Fruit fly (Drosophila melanogaster): ENCODE measurements around the gene B52.

B52 gene

DNA sequence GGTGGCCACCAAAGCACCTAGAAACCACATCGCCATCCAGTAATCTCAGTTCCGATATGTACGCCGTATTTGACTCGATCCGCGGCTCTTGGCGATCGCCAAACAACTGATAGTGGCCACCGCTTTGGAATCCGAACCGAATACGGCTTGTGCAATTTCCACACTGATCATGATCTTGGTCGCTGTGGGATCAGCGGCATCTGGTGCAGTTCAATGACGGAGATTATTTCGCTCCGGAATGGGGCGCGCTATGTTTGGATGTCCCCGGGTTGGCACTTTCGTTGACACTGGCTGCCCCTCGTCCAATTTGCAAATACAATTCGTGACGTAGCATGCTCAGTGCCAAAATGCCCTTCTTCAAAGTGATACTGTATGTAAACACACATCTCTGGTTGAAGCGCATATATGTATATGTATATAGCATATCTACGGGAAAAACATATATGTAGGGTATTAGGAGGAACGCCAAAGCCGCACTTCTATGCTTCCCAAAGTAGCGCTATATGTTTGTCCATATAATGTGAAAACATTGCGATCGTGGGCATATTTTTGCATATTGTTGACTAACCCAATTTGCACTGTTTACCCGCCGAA is 44.3 kb downstream of the B52 start, which contains the start of gene Adgf-D:
Gene Adgf-D (minus strand): TSS at position 111 of the 594 bp plus-strand sequence.
- no peak for TF ChIP-seq noc (tag; optimal IDR thresholded peaks at IDR 0.05)

DNA sequence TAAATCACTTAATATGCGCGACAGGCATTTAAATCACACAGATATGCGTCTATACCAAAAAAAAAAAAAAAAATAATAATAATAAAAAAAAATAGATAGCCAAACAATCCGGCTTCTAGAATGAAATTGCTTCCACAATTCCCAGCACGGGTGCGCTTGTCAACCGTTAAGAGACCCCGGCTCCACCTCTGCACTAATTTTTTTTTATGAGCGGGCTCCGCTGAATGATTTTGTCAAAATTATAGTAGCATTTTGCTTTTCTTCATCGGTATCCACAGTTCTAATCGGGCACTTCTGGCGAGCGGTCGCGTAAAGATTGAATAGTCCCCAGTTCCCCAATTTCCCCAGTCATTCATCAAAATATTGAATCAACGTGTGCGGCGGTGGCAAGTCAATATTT is 45.3 kb downstream of the B52 start, which contains the start of gene Adgf-C:
Gene Adgf-C (plus strand): TSS at position 301 of the 400 bp plus-strand sequence.
- TF ChIP-seq noc (tag; optimal IDR thresholded peaks at IDR 0.05) = no peak

DNA sequence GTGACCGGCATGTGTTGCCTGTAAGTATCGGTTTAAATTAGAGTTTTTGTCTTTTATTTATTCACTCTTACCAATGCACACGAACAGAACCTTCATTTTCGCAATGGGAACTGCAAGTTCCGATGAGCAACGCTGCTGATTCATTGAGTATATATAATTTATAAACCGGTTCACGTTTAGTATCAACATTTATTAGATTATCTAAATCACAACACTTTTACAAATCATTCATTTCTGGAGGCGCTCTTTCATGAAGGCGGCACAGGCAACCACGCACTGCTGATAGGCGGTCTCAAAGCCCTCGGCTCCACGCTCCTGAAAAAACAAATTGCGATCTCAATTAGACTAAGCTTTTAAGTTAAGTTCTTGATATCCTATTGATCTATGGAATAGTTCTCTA is 48.7 kb downstream of the B52 start, which contains the start of gene Argp:
Gene Argp (minus strand): TSS at position 101 of the 400 bp plus-strand sequence.
- no peak for TF ChIP-seq noc (tag; optimal IDR thresholded peaks at IDR 0.05)

DNA sequence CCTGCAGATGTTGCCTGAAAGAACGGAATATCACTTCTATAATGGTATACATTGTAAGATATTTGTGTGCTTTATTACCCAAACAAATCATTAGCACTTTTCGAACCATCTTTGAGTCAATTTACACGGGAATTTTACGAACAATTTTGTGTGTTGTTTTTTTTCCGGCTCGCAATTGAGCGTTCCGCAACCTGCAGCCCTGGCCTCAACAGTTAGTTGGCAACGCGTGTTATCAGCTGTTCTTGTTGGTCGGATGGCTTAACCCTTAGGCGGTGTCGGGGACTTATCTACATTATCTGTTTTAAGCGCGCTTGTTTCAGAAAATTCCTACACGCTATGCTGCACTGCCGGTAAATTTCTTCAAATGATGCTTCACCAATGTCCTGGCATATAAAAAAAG is 49.5 kb downstream of the B52 start:
- TF ChIP-seq noc (tag; optimal IDR thresholded peaks at IDR 0.05) = no peak

DNA sequence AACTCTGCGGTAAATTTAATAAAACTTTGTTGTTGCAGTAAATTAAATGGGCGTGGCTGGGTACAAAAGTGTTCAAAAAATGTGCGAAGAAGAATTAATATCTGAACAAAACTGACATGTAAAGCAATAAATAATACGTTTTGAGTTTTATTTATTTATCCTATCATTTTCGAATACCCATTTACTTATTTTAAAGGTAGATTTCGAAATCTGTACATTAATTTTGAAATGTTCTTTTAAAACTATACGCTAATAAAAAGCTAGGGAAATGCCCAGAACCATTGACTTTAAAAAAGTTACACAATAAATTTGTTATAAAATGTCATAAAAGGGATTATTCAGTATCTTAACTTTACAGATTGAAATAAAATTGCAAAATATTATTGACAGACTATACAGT is 50.6 kb downstream of the B52 start, which contains the start of the genes primo-1 and primo-2:
Gene primo-1 (minus strand): TSS at position 101 of the 400 bp plus-strand sequence.
Gene primo-2 (minus strand): TSS at position 101 of the 400 bp plus-strand sequence.
- no peak for TF ChIP-seq noc (tag; optimal IDR thresholded peaks at IDR 0.05)

DNA sequence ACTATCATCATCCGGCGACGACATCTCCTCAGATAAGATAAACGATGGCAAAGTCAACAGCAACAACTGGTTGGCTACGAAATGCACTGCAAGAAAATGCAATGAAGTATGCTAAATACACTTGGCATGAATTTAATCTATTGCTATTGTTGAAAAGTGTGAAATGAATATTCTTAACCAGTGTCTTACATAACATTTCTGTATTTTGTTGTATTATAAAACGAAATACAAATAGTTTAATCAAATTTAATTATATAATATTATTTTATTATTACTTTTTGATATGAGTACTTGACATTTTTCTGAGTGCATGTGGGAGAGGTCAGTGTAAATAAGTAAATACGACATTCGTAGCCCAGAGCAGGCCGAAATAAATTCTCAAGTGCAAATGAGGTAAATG is 52.4 kb downstream of the B52 start:
- peak; percentile 23 for TF ChIP-seq noc (tag; optimal IDR thresholded peaks at IDR 0.05)

DNA sequence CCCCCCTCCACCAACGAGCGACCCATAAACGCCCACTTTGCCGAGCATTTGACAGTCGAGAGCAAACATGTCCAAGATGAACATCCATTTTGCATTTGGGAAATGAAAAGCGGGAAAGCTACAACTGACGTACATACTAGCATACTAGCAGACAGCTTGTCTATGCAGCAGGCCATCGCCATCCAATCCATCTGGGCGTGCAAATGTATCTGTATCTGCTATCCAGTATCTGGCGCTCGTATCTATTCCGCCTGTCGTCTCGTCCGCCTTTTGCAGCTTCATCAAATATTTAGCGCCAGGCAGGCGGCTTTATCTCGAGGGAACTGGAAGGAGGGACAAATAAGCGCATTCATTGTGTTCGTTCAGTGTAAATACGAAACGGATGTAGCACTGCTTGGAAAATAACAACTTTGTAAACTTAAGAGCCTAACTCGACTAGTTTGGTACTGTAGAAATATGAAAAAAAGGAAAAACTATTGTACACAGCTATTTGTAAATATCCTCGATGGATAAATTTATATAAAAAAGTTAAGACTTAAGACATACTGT is 52.9 kb downstream of the B52 start:
- TF ChIP-seq noc (tag; optimal IDR thresholded peaks at IDR 0.05) = no peak

DNA sequence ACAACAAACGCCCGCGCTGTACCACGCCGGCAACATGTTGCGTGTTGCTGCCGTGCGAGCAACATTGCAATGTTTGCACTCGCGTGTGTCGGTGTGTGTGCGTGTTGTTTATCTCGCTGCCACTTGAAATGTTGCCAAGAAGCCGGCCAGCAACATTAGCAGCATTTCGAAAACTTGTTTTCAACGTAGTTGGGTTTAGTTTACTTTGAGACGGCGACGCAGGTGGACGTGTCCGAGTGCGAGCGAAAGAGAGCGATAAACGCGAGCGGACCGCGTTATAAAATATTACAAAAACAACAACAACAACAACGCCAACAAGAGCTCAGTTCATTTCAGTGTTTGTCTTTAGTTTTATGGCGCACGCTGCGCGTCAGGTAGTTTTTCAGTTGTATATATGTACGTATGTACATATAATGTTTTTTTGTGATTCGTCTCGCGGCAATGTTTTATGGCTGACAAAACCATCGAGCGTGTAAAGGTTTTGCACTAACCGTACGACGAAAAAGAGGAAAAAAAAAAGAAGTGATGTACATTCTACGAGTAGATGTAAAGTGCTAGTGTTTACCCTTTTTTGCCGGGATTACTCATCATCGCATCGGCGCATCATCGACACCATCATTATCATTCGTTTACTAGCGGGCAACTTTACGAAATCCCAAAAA is 54.0 kb downstream of the B52 start, which contains the start of gene kmr:
Gene kmr (plus strand): TSS at position 196 of the 662 bp plus-strand sequence.
- TF ChIP-seq noc (tag; optimal IDR thresholded peaks at IDR 0.05) = peak; percentile 29

DNA sequence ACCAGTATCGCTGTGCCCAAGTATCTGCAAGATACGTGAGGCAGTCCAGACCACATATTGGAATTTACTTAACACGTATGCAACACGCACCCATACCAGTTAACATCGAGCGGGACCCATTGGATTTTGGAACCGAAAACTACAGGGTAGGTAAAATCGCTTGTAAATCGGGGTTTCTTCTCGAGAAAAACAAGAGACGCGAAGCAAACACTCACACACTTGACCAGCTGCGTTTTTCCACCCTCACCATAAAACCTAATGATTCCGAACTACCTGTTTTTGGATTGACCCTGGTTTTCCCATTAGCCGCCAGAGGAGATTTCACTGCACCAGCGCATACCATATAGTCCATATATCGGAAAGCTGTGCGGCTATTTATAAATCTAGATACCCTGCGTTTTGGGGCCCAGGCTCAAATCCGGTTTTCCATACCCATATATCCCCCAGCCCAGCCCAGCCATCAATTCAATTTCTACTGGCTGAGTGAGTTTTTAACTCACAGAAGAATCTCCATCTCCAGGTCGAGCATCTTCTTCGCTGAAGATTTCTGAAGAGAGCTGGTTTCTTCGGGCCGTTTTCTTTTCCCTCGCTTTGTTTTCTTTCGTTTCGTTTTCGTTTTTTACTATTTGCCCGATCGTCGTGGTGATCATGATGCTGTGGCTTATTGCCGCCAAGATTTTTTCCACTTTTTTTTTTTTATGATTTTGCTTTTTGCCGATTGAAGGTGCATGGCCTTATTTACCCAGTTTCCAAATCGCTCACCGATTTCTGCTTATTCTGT is 54.8 kb downstream of the B52 start:
- no peak for TF ChIP-seq noc (tag; optimal IDR thresholded peaks at IDR 0.05)

All from whole organism, larva.